Worm (Caenorhabditis elegans): Measurements from ENCODE around the gene dylt-2.

Gene dylt-2

ce11 chrX:8940059-8940458 is at the start of gene dylt-2:
Gene dylt-2 (minus strand): TSS chrX:8940159.
- TF ChIP-seq vab-7 (GFP tag; IDR thresholded peaks at IDR 0.05) (no peak), aha-1 (tag) (peak; percentile 73)

ce11 chrX:8987828-8988227 is 47.9 kb upstream of the dylt-2 start, which contains the start of gene twk-18:
Gene twk-18 (plus strand): TSS chrX:8988128.
- TF ChIP-seq mes-2 (tag; optimal IDR thresholded peaks at IDR 0.05; ENCODE audit: poor library complexity, severe bottlenecking) (no peak), lin-29 (GFP tag; IDR thresholded peaks at IDR 0.05) (no peak), nhr-76 (tag; optimal IDR thresholded peaks at IDR 0.05) (no peak), saeg-2 (GFP tag; IDR thresholded peaks at IDR 0.05) (no peak), pha-4 (GFP tag; IDR thresholded peaks at IDR 0.05) (no peak), pha-4 (tag; optimal IDR thresholded peaks at IDR 0.05) (no peak), Y105C5A.15 (GFP tag; IDR thresholded peaks at IDR 0.05) (no peak), hlh-30 (tag; optimal IDR thresholded peaks at IDR 0.05; ENCODE audit: insufficient read depth) (no peak), Y5F2A.4 (GFP tag; optimal IDR thresholded peaks at IDR 0.05) (no peak), mxl-3 (GFP tag; optimal IDR thresholded peaks at IDR 0.05) (no peak), zfp-2 (tag; optimal IDR thresholded peaks at IDR 0.05) (no peak), lir-3 (tag; optimal IDR thresholded peaks at IDR 0.05) (no peak), php-3 (GFP tag; IDR thresholded peaks at IDR 0.05) (no peak), egl-43 (GFP tag; IDR thresholded peaks at IDR 0.05) (no peak), Y75B8A.6 (GFP tag; IDR thresholded peaks at IDR 0.05) (no peak), ZK546.5 (tag; optimal IDR thresholded peaks at IDR 0.05) (no peak), dmd-9 (GFP tag; IDR thresholded peaks at IDR 0.05) (no peak), daf-16 (GFP tag; optimal IDR thresholded peaks at IDR 0.05) (no peak), daf-16 (tag; optimal IDR thresholded peaks at IDR 0.05) (no peak), dmd-6 (GFP tag; IDR thresholded peaks at IDR 0.05) (no peak), ceh-28 (tag; optimal IDR thresholded peaks at IDR 0.05) (no peak), rbr-2 (tag; optimal IDR thresholded peaks at IDR 0.05) (no peak)

- TF ChIP-seq nhr-28 (tag; optimal IDR thresholded peaks at IDR 0.05) (peak; percentile 9), nhr-42 (GFP tag; IDR thresholded peaks at IDR 0.05) (0 out of 2 replicates have a peak, but pooled peaks have one; percentile 52), aha-1 (tag) (peak; percentile 49), daf-16 (GFP tag; optimal IDR thresholded peaks at IDR 0.05) (peak in 1 of 2 experiments; percentile 51), daf-16 (tag; optimal IDR thresholded peaks at IDR 0.05) (no peak), dve-1 (tag; optimal IDR thresholded peaks at IDR 0.05; ENCODE audit: insufficient read depth) (no peak), nhr-111 (GFP tag; optimal IDR thresholded peaks at IDR 0.05) (no peak), nhr-11 (tag; optimal IDR thresholded peaks at IDR 0.05) (peak; percentile 78)
These were observed 46.5 kb upstream of the dylt-2 start for ce11 chrX:8986452-8986851.

- TF ChIP-seq unc-62 (GFP tag; optimal IDR thresholded peaks at IDR 0.05 in 1 of 2) (peak in 1 of 2 experiments; percentile 66), unc-62 (tag; optimal IDR thresholded peaks at IDR 0.05) (no peak), vab-7 (GFP tag; IDR thresholded peaks at IDR 0.05) (no peak)
These were observed 40.7 kb upstream of the dylt-2 start, which contains the start of gene nmur-1 for ce11 chrX:8980676-8981075. Gene nmur-1 (plus strand): TSS chrX:8980976.

- TF ChIP-seq snpc-4 (tag; optimal IDR thresholded peaks at IDR 0.05) (no peak), tag-97 (GFP tag; IDR thresholded peaks at IDR 0.05) (no peak), nhr-28 (tag; optimal IDR thresholded peaks at IDR 0.05) (no peak), ama-1 (optimal IDR thresholded peaks at IDR 0.05) (no peak), ceh-62 (tag; optimal IDR thresholded peaks at IDR 0.05) (no peak), mes-2 (tag; optimal IDR thresholded peaks at IDR 0.05; ENCODE audit: poor library complexity, severe bottlenecking) (no peak), saeg-2 (GFP tag; IDR thresholded peaks at IDR 0.05) (0 out of 2 replicates have a peak, but pooled peaks have one; percentile 41), F44E2.7 (GFP tag; IDR thresholded peaks at IDR 0.05) (no peak), dmd-9 (GFP tag; IDR thresholded peaks at IDR 0.05) (0 out of 2 replicates have a peak, but pooled peaks have one; percentile 54), Y48G9A.11 (GFP tag; IDR thresholded peaks at IDR 0.05) (peak; percentile 78), tra-1 (GFP tag; IDR thresholded peaks at IDR 0.05) (no peak; the same call in none of the 2 replicates), ctbp-1 (GFP tag; IDR thresholded peaks at IDR 0.05) (0 out of 2 replicates have a peak, but pooled peaks have one; percentile 47), hif-1 (tag; optimal IDR thresholded peaks at IDR 0.05) (peak; percentile 29 to 34), ZK546.5 (tag; optimal IDR thresholded peaks at IDR 0.05) (no peak), vab-7 (GFP tag; IDR thresholded peaks at IDR 0.05) (peak; percentile 83), unc-62 (GFP tag; optimal IDR thresholded peaks at IDR 0.05 in 1 of 2) (peak in 1 of 2 experiments; percentile 98), unc-62 (tag; optimal IDR thresholded peaks at IDR 0.05) (no peak), cey-2 (tag; optimal IDR thresholded peaks at IDR 0.05; ENCODE audit: borderline replicate concordance, insufficient read depth) (no peak), lin-15B (tag; optimal IDR thresholded peaks at IDR 0.05) (no peak), Y105C5A.15 (GFP tag; IDR thresholded peaks at IDR 0.05) (no peak), lin-1 (GFP tag; IDR thresholded peaks at IDR 0.05) (peak; percentile 69; the same call in 1 of the 2 replicates)
These were observed 31.5 kb upstream of the dylt-2 start for ce11 chrX:8971461-8971860.

Data from whole organism, L4 larva.